Fruit fly (Drosophila melanogaster) whole organism, wandering third instar larva: ENCODE data around the gene CG10336.
A peak's percentile ranks its signal among the peaks of the same experiment; 100 is the strongest.

ENCODE experiments used
- Abd-B ChIP-seq: fragments of >200 bp; optimal IDR thresholded peaks from 2 replicates; lab custom pipeline; 2017; ENCODE audit warnings: missing biosample characterization, missing genetic modification characterization
- CG32264 ChIP-seq: fragments of 200-800 bp; sonication (Bioruptor generic); optimal IDR thresholded peaks from 2 replicates; lab custom pipeline; 2016; ENCODE audit warnings: missing biosample characterization, missing genetic modification characterization
- CG9705 ChIP-seq: fragments of 200-800 bp; sonication (Bioruptor generic); optimal IDR thresholded peaks from 2 replicates; lab custom pipeline; 2018; ENCODE audit warnings: missing biosample characterization, mild to moderate bottlenecking, missing genetic modification characterization
- CrebA ChIP-seq: fragments of 200-800 bp; sonication (Bioruptor generic); optimal IDR thresholded peaks from 2 replicates; lab custom pipeline; 2016; ENCODE audit warnings: missing biosample characterization, mild to moderate bottlenecking, missing genetic modification characterization, borderline replicate concordance
- Dfd ChIP-seq: fragments of >200 bp; optimal IDR thresholded peaks from 2 replicates; lab custom pipeline; 2017; ENCODE audit warnings: missing biosample characterization, missing genetic modification characterization
- Dif ChIP-seq: fragments of 200-275, 200-300 bp; sonication (Bioruptor generic); optimal IDR thresholded peaks from 2 replicates; lab custom pipeline; 2018; ENCODE audit warnings: missing biosample characterization, missing genetic modification characterization; ENCODE audit not compliant: partially characterized antibody
- GATAd ChIP-seq: sonication (Bioruptor generic); optimal IDR thresholded peaks from 2 replicates; lab custom pipeline; 2016; ENCODE audit warnings: missing biosample characterization, missing genetic modification characterization
- HLH106 ChIP-seq: fragments of 200-800 bp; optimal IDR thresholded peaks from 3 replicates; lab custom pipeline; 2019; ENCODE audit warnings: missing biosample characterization, mild to moderate bottlenecking, missing genetic modification characterization, moderate library complexity
- Hnf4 ChIP-seq: fragments of 200-800 bp; sonication (Bioruptor generic); optimal IDR thresholded peaks from 2 replicates; lab custom pipeline; 2016; ENCODE audit warnings: missing biosample characterization, mild to moderate bottlenecking, missing genetic modification characterization
- Hr78 ChIP-seq: fragments of >200 bp; optimal IDR thresholded peaks from 2 replicates; lab custom pipeline; 2017; ENCODE audit warnings: missing biosample characterization, missing genetic modification characterization
- Hr83 ChIP-seq: fragments of 200-300 bp; sonication (Bioruptor generic); optimal IDR thresholded peaks from 2 replicates; lab custom pipeline; 2016; ENCODE audit warnings: missing biosample characterization, mild to moderate bottlenecking, missing genetic modification characterization, moderate library complexity; ENCODE audit not compliant: poor library complexity, severe bottlenecking
- Jra ChIP-seq: sonication (Bioruptor generic); optimal IDR thresholded peaks from 2 replicates; lab custom pipeline; 2016; ENCODE audit warnings: missing biosample characterization, missing genetic modification characterization
- Mio ChIP-seq: sonication (Bioruptor generic); optimal IDR thresholded peaks from 2 replicates; lab custom pipeline; 2016; ENCODE audit warnings: missing biosample characterization, missing genetic modification characterization
- Myc ChIP-seq: fragments of >200 bp; optimal IDR thresholded peaks from 2 replicates; lab custom pipeline; 2017
- N ChIP-seq: fragments of >200 bp; optimal IDR thresholded peaks from 2 replicates; lab custom pipeline; 2018; ENCODE audit warnings: missing biosample characterization, missing external identifiers, missing genetic modification characterization
- OdsH ChIP-seq: fragments of 200-800 bp; sonication (Bioruptor generic); optimal IDR thresholded peaks from 2 replicates; lab custom pipeline; 2016; ENCODE audit warnings: missing biosample characterization, mild to moderate bottlenecking, missing genetic modification characterization
- Rel ChIP-seq, 2 experiments: fragments of 200-800 bp; sonication (Bioruptor generic) in 1 of 2; optimal IDR thresholded peaks; 2 replicates in 1 of 2; 3 replicates in 1 of 2; lab custom pipeline; 2016 to 2019; ENCODE audit warnings: mild to moderate bottlenecking in 2 of 2, missing biosample characterization in 2 of 2, missing genetic modification characterization in 2 of 2, moderate library complexity in 1 of 2
- Sp1 ChIP-seq: fragments of 200-800 bp; sonication (Bioruptor generic); optimal IDR thresholded peaks from 3 replicates; lab custom pipeline; 2019; ENCODE audit warnings: missing biosample characterization, mild to moderate bottlenecking, missing genetic modification characterization, moderate library complexity
- Vsx2 ChIP-seq: fragments of 200-300, 225-300 bp; sonication (Bioruptor generic); optimal IDR thresholded peaks from 2 replicates; lab custom pipeline; 2018; ENCODE audit warnings: missing biosample characterization, missing genetic modification characterization; ENCODE audit not compliant: partially characterized antibody
- br ChIP-seq: fragments of 200-800 bp; sonication (Bioruptor generic); optimal IDR thresholded peaks from 2 replicates; lab custom pipeline; 2016; ENCODE audit warnings: missing biosample characterization, missing genetic modification characterization
- brk ChIP-seq: fragments of 200-800 bp; sonication (Bioruptor generic); optimal IDR thresholded peaks from 2 replicates; lab custom pipeline; 2016; ENCODE audit warnings: missing biosample characterization, mild to moderate bottlenecking, missing genetic modification characterization
- dl ChIP-seq, 2 experiments: fragments of 175-275, 200-275 bp in 1 of 2; fragments of 200-275 bp in 1 of 2; sonication (Bioruptor generic); optimal IDR thresholded peaks; lab custom pipeline; 2018; ENCODE audit warnings: mild to moderate bottlenecking in 2 of 2, missing biosample characterization in 2 of 2, missing genetic modification characterization in 2 of 2, moderate library complexity in 2 of 2; ENCODE audit not compliant: partially characterized antibody in 2 of 2, insufficient read depth in 1 of 2
- dmrt93B ChIP-seq: fragments of 200-800 bp; sonication (Bioruptor generic); optimal IDR thresholded peaks from 2 replicates; lab custom pipeline; 2018; ENCODE audit warnings: missing biosample characterization, mild to moderate bottlenecking, missing genetic modification characterization
- dsf ChIP-seq: sonication (Bioruptor generic); optimal IDR thresholded peaks from 2 replicates; lab custom pipeline; 2016; ENCODE audit warnings: missing biosample characterization, missing genetic modification characterization, borderline replicate concordance
- ey ChIP-seq: fragments of 200-800 bp; sonication (Bioruptor generic); optimal IDR thresholded peaks from 2 replicates; lab custom pipeline; 2016; ENCODE audit warnings: missing biosample characterization, missing genetic modification characterization
- foxo ChIP-seq, 2 experiments: fragments of 200-800 bp; sonication (Bioruptor generic); optimal IDR thresholded peaks; 2 replicates in 1 of 2; 3 replicates in 1 of 2; lab custom pipeline; 2016 to 2017; ENCODE audit warnings: missing biosample characterization in 2 of 2, missing genetic modification characterization in 2 of 2
- fru ChIP-seq: fragments of 200-800 bp; sonication (Bioruptor generic); optimal IDR thresholded peaks from 3 replicates; lab custom pipeline; 2016; ENCODE audit warnings: missing biosample characterization, mild to moderate bottlenecking, missing genetic modification characterization
- h ChIP-seq: fragments of 200-800 bp; sonication (Bioruptor generic); optimal IDR thresholded peaks from 3 replicates; lab custom pipeline; 2016; ENCODE audit warnings: missing biosample characterization, mild to moderate bottlenecking, missing genetic modification characterization
- jim ChIP-seq: fragments of 175-275, 200-325 bp; sonication (Bioruptor generic); optimal IDR thresholded peaks from 2 replicates; lab custom pipeline; 2016; ENCODE audit warnings: missing biosample characterization, mild to moderate bottlenecking, missing genetic modification characterization
- lola ChIP-seq: fragments of >200 bp; optimal IDR thresholded peaks from 2 replicates; lab custom pipeline; 2017; ENCODE audit warnings: missing biosample characterization, missing genetic modification characterization
- pan ChIP-seq: fragments of >200 bp; optimal IDR thresholded peaks from 2 replicates; lab custom pipeline; 2017
- psq ChIP-seq: fragments of 200-800 bp; sonication (Bioruptor generic); optimal IDR thresholded peaks from 3 replicates; lab custom pipeline; 2017; ENCODE audit warnings: missing biosample characterization, mild to moderate bottlenecking, missing genetic modification characterization, moderate library complexity
- rgr ChIP-seq: fragments of 200-800 bp; sonication (Bioruptor generic); optimal IDR thresholded peaks from 3 replicates; lab custom pipeline; 2016; ENCODE audit warnings: missing biosample characterization, mild to moderate bottlenecking, missing genetic modification characterization
- sage ChIP-seq: fragments of 200-800 bp; sonication (Bioruptor generic); optimal IDR thresholded peaks from 2 replicates; lab custom pipeline; 2016; ENCODE audit warnings: missing biosample characterization, mild to moderate bottlenecking, missing genetic modification characterization
- sv ChIP-seq: fragments of 200-800 bp; sonication (Bioruptor generic); optimal IDR thresholded peaks from 3 replicates; lab custom pipeline; 2016; ENCODE audit warnings: missing biosample characterization, missing genetic modification characterization
- tai ChIP-seq: sonication (Bioruptor generic); optimal IDR thresholded peaks from 2 replicates; lab custom pipeline; 2016; ENCODE audit warnings: missing biosample characterization, missing genetic modification characterization
- usp ChIP-seq: fragments of >200 bp; optimal IDR thresholded peaks from 2 replicates; lab custom pipeline; 2017; ENCODE audit warnings: missing biosample characterization, missing genetic modification characterization
- woc ChIP-seq: sonication (Bioruptor generic); optimal IDR thresholded peaks from 2 replicates; lab custom pipeline; 2016; ENCODE audit warnings: missing biosample characterization, mild to moderate bottlenecking, missing genetic modification characterization

CG10336 gene

dm6 chr2L:18707844-18708238 lies 18.5 kb downstream of the CG10336 start:
- TF ChIP-seq jim (GFP tag; lab: Kevin White, UChicago), result no peak
- TF ChIP-seq brk (GFP tag; lab: Kevin White, UChicago), result no peak
- TF ChIP-seq Vsx2 (GFP tag; lab: Kevin White, UChicago), result no peak
- TF ChIP-seq fru (GFP tag; lab: Kevin White, UChicago), result peak; percentile 53
- no peak for TF ChIP-seq Sp1 (GFP tag; lab: Kevin White, UChicago)
- TF ChIP-seq dmrt93B, result no peak
- TF ChIP-seq Myc (lab: Kevin White, UChicago), result no peak
- TF ChIP-seq rgr (GFP tag; lab: Kevin White, UChicago), result peak; percentile 59
- TF ChIP-seq lola (GFP tag; lab: Kevin White, UChicago), result no peak
- TF ChIP-seq Hr83 (GFP tag; lab: Kevin White, UChicago), result peak; percentile 25
- TF ChIP-seq N (GFP tag; lab: Kevin White, UChicago), result no peak
- no peak for TF ChIP-seq pan (lab: Kevin White, UChicago)
- TF ChIP-seq CrebA (GFP tag; lab: Kevin White, UChicago), result no peak
- no peak for TF ChIP-seq dsf (GFP tag; lab: Kevin White, UChicago)
- TF ChIP-seq sv, result no peak
- TF ChIP-seq Dfd, result no peak
- TF ChIP-seq CG9705 (GFP tag; lab: Kevin White, UChicago), result no peak
- TF ChIP-seq Mio (GFP tag; lab: Kevin White, UChicago), result no peak
- TF ChIP-seq psq (GFP tag; lab: Kevin White, UChicago), result no peak
- TF ChIP-seq foxo (GFP tag; optimal IDR thresholded peaks at IDR 0.05; lab: Kevin White, UChicago), result peak in 1 of 2 experiments; percentile 54
- TF ChIP-seq tai (GFP tag; lab: Kevin White, UChicago), result no peak
- no peak for TF ChIP-seq sage
- no peak for TF ChIP-seq Dif (GFP tag; lab: Kevin White, UChicago)
- TF ChIP-seq br (GFP tag; lab: Kevin White, UChicago), result peak; percentile 38
- peak; percentile 63 for TF ChIP-seq Hnf4
- no peak for TF ChIP-seq dl (GFP tag; optimal IDR thresholded peaks at IDR 0.05; lab: Kevin White, UChicago; ENCODE audit: insufficient read depth in 1 of 2, partially characterized antibody in 2 of 2)
- TF ChIP-seq Rel (GFP tag; optimal IDR thresholded peaks at IDR 0.05; lab: Kevin White, UChicago), result no peak
- TF ChIP-seq Rel (tag; optimal IDR thresholded peaks at IDR 0.05; lab: Kevin White, UChicago), result no peak
- no peak for TF ChIP-seq usp (GFP tag; lab: Kevin White, UChicago)
- peak; percentile 43 for TF ChIP-seq h
- peak; percentile 22 for TF ChIP-seq ey (GFP tag; lab: Kevin White, UChicago)
- peak; percentile 10 for TF ChIP-seq CG32264
- peak; percentile 36 for TF ChIP-seq OdsH (GFP tag; lab: Kevin White, UChicago)

dm6 chr2L:18708239-18708891 lies 19.0 kb downstream of the CG10336 start, which contains the start of the genes Faf2 and Grip71:
Faf2 (minus strand) TSS chr2L:18708688.
Grip71 (plus strand) TSS chr2L:18708846.
- peak; percentile 62 for TF ChIP-seq psq (GFP tag; lab: Kevin White, UChicago)
- TF ChIP-seq Dif (GFP tag; lab: Kevin White, UChicago), result no peak
- TF ChIP-seq br (GFP tag; lab: Kevin White, UChicago), result peak; percentile 60
- TF ChIP-seq GATAd (GFP tag; lab: Kevin White, UChicago), result peak; percentile 36
- peak; percentile 82 for TF ChIP-seq rgr (GFP tag; lab: Kevin White, UChicago)
- TF ChIP-seq lola (GFP tag; lab: Kevin White, UChicago), result no peak
- TF ChIP-seq foxo (GFP tag; optimal IDR thresholded peaks at IDR 0.05; lab: Kevin White, UChicago), result peak in 1 of 2 experiments; percentile 81
- no peak for TF ChIP-seq brk (GFP tag; lab: Kevin White, UChicago)
- TF ChIP-seq OdsH (GFP tag; lab: Kevin White, UChicago), result peak; percentile 42
- no peak for TF ChIP-seq Myc (lab: Kevin White, UChicago)
- no peak for TF ChIP-seq Vsx2 (GFP tag; lab: Kevin White, UChicago)
- TF ChIP-seq HLH106 (tag; lab: Kevin White, UChicago), result peak; percentile 88
- TF ChIP-seq pan (lab: Kevin White, UChicago), result no peak
- TF ChIP-seq CG32264, result peak; percentile 51
- TF ChIP-seq tai (GFP tag; lab: Kevin White, UChicago), result no peak
- TF ChIP-seq Abd-B (GFP tag; lab: Kevin White, UChicago), result no peak
- peak; percentile 79 for TF ChIP-seq h
- no peak for TF ChIP-seq Hr78
- TF ChIP-seq Dfd, result no peak
- no peak for TF ChIP-seq usp (GFP tag; lab: Kevin White, UChicago)
- TF ChIP-seq sv, result peak; percentile 57
- TF ChIP-seq N (GFP tag; lab: Kevin White, UChicago), result peak; percentile 73
- peak; percentile 77 for TF ChIP-seq Hnf4
- TF ChIP-seq dmrt93B, result peak; percentile 83
- TF ChIP-seq dsf (GFP tag; lab: Kevin White, UChicago), result peak; percentile 60
- no peak for TF ChIP-seq Mio (GFP tag; lab: Kevin White, UChicago)
- peak; percentile 74 for TF ChIP-seq ey (GFP tag; lab: Kevin White, UChicago)
- TF ChIP-seq dl (GFP tag; optimal IDR thresholded peaks at IDR 0.05; lab: Kevin White, UChicago; ENCODE audit: insufficient read depth in 1 of 2, partially characterized antibody in 2 of 2), result no peak
- TF ChIP-seq Sp1 (GFP tag; lab: Kevin White, UChicago), result peak; percentile 66
- TF ChIP-seq CrebA (GFP tag; lab: Kevin White, UChicago), result no peak
- no peak for TF ChIP-seq Hr83 (GFP tag; lab: Kevin White, UChicago)
- peak; percentile 72 for TF ChIP-seq fru (GFP tag; lab: Kevin White, UChicago)
- peak; percentile 57 for TF ChIP-seq CG9705 (GFP tag; lab: Kevin White, UChicago)
- TF ChIP-seq Jra, result peak; percentile 39
- TF ChIP-seq jim (GFP tag; lab: Kevin White, UChicago), result no peak
- TF ChIP-seq sage, result peak; percentile 72
- peak; percentile 3 for TF ChIP-seq Rel (GFP tag; optimal IDR thresholded peaks at IDR 0.05; lab: Kevin White, UChicago)
- peak; percentile 60 for TF ChIP-seq Rel (tag; optimal IDR thresholded peaks at IDR 0.05; lab: Kevin White, UChicago)
- TF ChIP-seq woc (GFP tag; lab: Kevin White, UChicago), result peak; percentile 61
